Worm (Caenorhabditis elegans) whole organism, L4 larva: Measurements from ENCODE around the gene grwd-1.

Experiments
- F10B5.3 ChIP-seq: sonication (generic microtip); optimal IDR thresholded peaks from 2 replicates; lab custom pipeline; 2016; ENCODE audit warnings: mild to moderate bottlenecking, missing genetic modification characterization, missing compliant biosample characterization
- F26F4.8 ChIP-seq: fragments of 200-800 bp; sonication (Bioruptor generic); conservative IDR thresholded peaks from 2 replicates; pipeline ENCODE4 v1.3.6; 2022; ENCODE audit warnings: missing genetic modification characterization, missing compliant biosample characterization
- F49E8.2 ChIP-seq: sonication (generic microtip); optimal IDR thresholded peaks from 2 replicates; lab custom pipeline; 2016; ENCODE audit warnings: missing compliant biosample characterization, mild to moderate bottlenecking, missing genetic modification characterization, borderline replicate concordance
- R02D3.7 ChIP-seq: fragments of 150-350 bp; sonication (generic microtip); optimal IDR thresholded peaks from 3 replicates; lab custom pipeline; 2014; ENCODE audit warnings: missing biosample characterization, missing genetic modification characterization
- T20F7.1 ChIP-seq: fragments of 200-800 bp; sonication (Bioruptor generic); optimal IDR thresholded peaks from 2 replicates; lab custom pipeline; 2018; ENCODE audit warnings: mild to moderate bottlenecking, missing genetic modification characterization, missing compliant biosample characterization
- T26A8.4 ChIP-seq: fragments of 200-800 bp; sonication (Bioruptor generic); IDR thresholded peaks from 2 replicates; pipeline ENCODE4 v1.3.6; 2022; ENCODE audit warnings: missing genetic modification characterization, missing compliant biosample characterization
- Y48G9A.11 ChIP-seq: fragments of 200-800 bp; sonication (Bioruptor generic); IDR thresholded peaks from 2 replicates; pipeline ENCODE4 v1.3.6; 2022; ENCODE audit warnings: missing genetic modification reagents, missing genetic modification characterization, missing compliant biosample characterization
- Y5F2A.4 ChIP-seq: fragments of 200-800 bp; sonication (Bioruptor generic); optimal IDR thresholded peaks from 2 replicates; lab custom pipeline; 2018; ENCODE audit warnings: mild to moderate bottlenecking, missing genetic modification characterization, missing compliant biosample characterization
- Y75B8A.6 ChIP-seq: fragments of 200-800 bp; sonication (Bioruptor generic); IDR thresholded peaks from 2 replicates; pipeline ENCODE4 v1.3.6; 2022; ENCODE audit warnings: missing genetic modification reagents, missing genetic modification characterization, missing compliant biosample characterization
- ZK337.2 ChIP-seq: fragments of 200-800 bp; sonication (Bioruptor generic); IDR thresholded peaks from 2 replicates; pipeline ENCODE4 v1.3.6; 2022; ENCODE audit warnings: missing genetic modification reagents, missing genetic modification characterization, missing compliant biosample characterization
- aha-1 ChIP-seq: fragments of 150-350 bp; peaks from one replicate; lab custom pipeline; 2014; ENCODE audit warnings: missing biosample characterization, missing genetic modification characterization
- aly-2 ChIP-seq: sonication (generic microtip); optimal IDR thresholded peaks from 2 replicates; lab custom pipeline; 2018; ENCODE audit warnings: missing biosample characterization, missing genetic modification characterization
- ama-1 ChIP-seq: fragments of 150-350 bp; optimal IDR thresholded peaks from 2 replicates; lab custom pipeline; 2014; ENCODE audit warnings: inconsistent platforms, mixed read lengths
- arid-1 ChIP-seq: fragments of 200-800 bp; sonication (Bioruptor generic); conservative IDR thresholded peaks from 2 replicates; pipeline ENCODE4 v1.3.6; 2022; ENCODE audit warnings: missing genetic modification reagents, missing genetic modification characterization, missing compliant biosample characterization
- attf-4 ChIP-seq: sonication (generic microtip); optimal IDR thresholded peaks from 3 replicates; lab custom pipeline; 2017; ENCODE audit warnings: missing biosample characterization, missing genetic modification characterization
- ceh-20 ChIP-seq: fragments of 200-800 bp; sonication (Bioruptor generic); IDR thresholded peaks from 2 replicates; pipeline ENCODE4 v1.3.6; 2022; ENCODE audit warnings: missing genetic modification reagents, missing genetic modification characterization, missing compliant biosample characterization
- ceh-44 ChIP-seq: fragments of 200-800 bp; sonication (Bioruptor generic); IDR thresholded peaks from 2 replicates; pipeline ENCODE4 v1.3.6; 2022; ENCODE audit warnings: missing genetic modification reagents, missing genetic modification characterization, missing compliant biosample characterization
- ceh-82 ChIP-seq: sonication (generic microtip); optimal IDR thresholded peaks from 2 replicates; lab custom pipeline; 2017; ENCODE audit warnings: missing biosample characterization, missing genetic modification characterization
- cey-2 ChIP-seq: sonication (generic microtip); optimal IDR thresholded peaks from 3 replicates; lab custom pipeline; 2017; ENCODE audit warnings: missing genetic modification characterization, mild to moderate bottlenecking, missing compliant biosample characterization, antibody characterized with exemption, borderline replicate concordance; ENCODE audit not compliant: insufficient read depth
- daf-12 ChIP-seq: fragments of 150-350 bp; optimal IDR thresholded peaks from 2 replicates; lab custom pipeline; 2014; ENCODE audit warnings: missing biosample characterization, missing genetic modification reagents, missing genetic modification characterization
- daf-16 ChIP-seq, 3 experiments: sonication (generic microtip); optimal IDR thresholded peaks; 2 replicates each; lab custom pipeline; 2016 to 2017; ENCODE audit warnings: missing genetic modification characterization in 3 of 3, missing genetic modification reagents in 3 of 3, mild to moderate bottlenecking in 2 of 3, missing compliant biosample characterization in 2 of 3, missing biosample characterization in 1 of 3, moderate library complexity in 1 of 3
- dmd-9 ChIP-seq: fragments of 200-800 bp; sonication (Bioruptor generic); IDR thresholded peaks from 2 replicates; pipeline ENCODE4 v1.3.6; 2022; ENCODE audit warnings: missing genetic modification reagents, missing genetic modification characterization, missing compliant biosample characterization
- hlh-11 ChIP-seq: fragments of 200-800 bp; sonication (Bioruptor generic); optimal IDR thresholded peaks from 2 replicates; lab custom pipeline; 2018; ENCODE audit warnings: mild to moderate bottlenecking, missing genetic modification characterization, missing compliant biosample characterization
- hlh-30 ChIP-seq: sonication (generic microtip); optimal IDR thresholded peaks from 2 replicates; lab custom pipeline; 2017; ENCODE audit warnings: antibody characterized with exemption, mild to moderate bottlenecking, missing genetic modification characterization, missing compliant biosample characterization; ENCODE audit not compliant: insufficient read depth
- lim-7 ChIP-seq: fragments of 200-800 bp; sonication (Bioruptor generic); IDR thresholded peaks from 2 replicates; pipeline ENCODE4 v1.3.6; 2022; ENCODE audit warnings: missing genetic modification characterization, missing compliant biosample characterization
- lin-1 ChIP-seq: fragments of 200-800 bp; sonication (Bioruptor generic); IDR thresholded peaks from 2 replicates; pipeline ENCODE4 v1.3.6; 2022; ENCODE audit warnings: missing genetic modification reagents, missing genetic modification characterization, missing compliant biosample characterization
- lin-13 ChIP-seq: fragments of 150-350 bp; optimal IDR thresholded peaks from 2 replicates; lab custom pipeline; 2014; ENCODE audit warnings: missing biosample characterization, missing genetic modification reagents, missing genetic modification characterization
- lin-15B ChIP-seq: fragments of 150-350 bp; sonication (generic microtip); optimal IDR thresholded peaks from 3 replicates; lab custom pipeline; 2014; ENCODE audit warnings: missing biosample characterization, missing genetic modification characterization
- lin-29 ChIP-seq: fragments of 200-800 bp; sonication (Bioruptor generic); IDR thresholded peaks from 2 replicates; pipeline ENCODE4 v1.3.6; 2022; ENCODE audit warnings: missing genetic modification reagents, missing genetic modification characterization, missing compliant biosample characterization
- lin-38 ChIP-seq: fragments of 200-800 bp; sonication (Bioruptor generic); IDR thresholded peaks from 2 replicates; pipeline ENCODE4 v1.3.6; 2022; ENCODE audit warnings: missing genetic modification reagents, missing genetic modification characterization, missing compliant biosample characterization
- lin-39 ChIP-seq: fragments of 150-350 bp; optimal IDR thresholded peaks from 2 replicates; lab custom pipeline; 2014; ENCODE audit warnings: missing biosample characterization, missing genetic modification reagents, missing genetic modification characterization
- mdl-1 ChIP-seq, 2 experiments: fragments of 150-350 bp in 1 of 2; sonication (generic microtip) in 1 of 2; optimal IDR thresholded peaks; 2 replicates each; lab custom pipeline; 2014 to 2017; ENCODE audit warnings: missing biosample characterization in 2 of 2, missing genetic modification characterization in 2 of 2
- mxl-2 ChIP-seq: fragments of 200-800 bp; sonication (Bioruptor generic); conservative IDR thresholded peaks from 2 replicates; pipeline ENCODE4 v1.3.6; 2022; ENCODE audit warnings: missing genetic modification reagents, missing genetic modification characterization, missing compliant biosample characterization
- nhr-111 ChIP-seq: fragments of 200-800 bp; sonication (Bioruptor generic); optimal IDR thresholded peaks from 2 replicates; lab custom pipeline; 2018; ENCODE audit warnings: mild to moderate bottlenecking, missing genetic modification characterization, missing compliant biosample characterization
- nhr-25 ChIP-seq: sonication (generic microtip); optimal IDR thresholded peaks from 2 replicates; lab custom pipeline; 2017; ENCODE audit warnings: missing genetic modification characterization, mild to moderate bottlenecking, missing compliant biosample characterization, antibody characterized with exemption, moderate library complexity, borderline replicate concordance; ENCODE audit not compliant: insufficient read depth
- nhr-28 ChIP-seq: fragments of 150-350 bp; optimal IDR thresholded peaks from 2 replicates; lab custom pipeline; 2014; ENCODE audit warnings: missing biosample characterization, missing genetic modification characterization
- nhr-76 ChIP-seq: fragments of 150-350 bp; optimal IDR thresholded peaks from 2 replicates; lab custom pipeline; 2014; ENCODE audit warnings: missing biosample characterization, missing genetic modification characterization
- nhr-77 ChIP-seq: fragments of 150-350 bp; optimal IDR thresholded peaks from 2 replicates; lab custom pipeline; 2014; ENCODE audit warnings: missing biosample characterization, missing genetic modification characterization
- saeg-2 ChIP-seq: fragments of 200-800 bp; sonication (Bioruptor generic); IDR thresholded peaks from 2 replicates; pipeline ENCODE4 v1.3.6; 2022; ENCODE audit warnings: missing genetic modification reagents, missing genetic modification characterization, missing compliant biosample characterization
- sdz-12 ChIP-seq: fragments of 200-800 bp; sonication (Bioruptor generic); optimal IDR thresholded peaks from 2 replicates; lab custom pipeline; 2018; ENCODE audit warnings: mild to moderate bottlenecking, missing genetic modification characterization, missing compliant biosample characterization
- snpc-4 ChIP-seq: fragments of 150-350 bp; optimal IDR thresholded peaks from 2 replicates; lab custom pipeline; 2014; ENCODE audit warnings: missing biosample characterization, missing genetic modification characterization
- tra-1 ChIP-seq: fragments of 200-800 bp; sonication (Bioruptor generic); IDR thresholded peaks from 2 replicates; pipeline ENCODE4 v1.3.6; 2022; ENCODE audit warnings: missing genetic modification reagents, missing genetic modification characterization, missing compliant biosample characterization
- zip-2 ChIP-seq: fragments of 150-350 bp; optimal IDR thresholded peaks from 2 replicates; lab custom pipeline; 2014; ENCODE audit warnings: missing biosample characterization, missing genetic modification characterization

Gene grwd-1

ce11 chrIII:5165745-5166144 is 12.5 kb downstream of the grwd-1 start:
- TF ChIP-seq mdl-1 (tag; optimal IDR thresholded peaks at IDR 0.05; lab: Kevin White, UChicago) (peak in 1 of 2 experiments; percentile 4), nhr-28 (tag; lab: Kevin White, UChicago) (peak; percentile 29), nhr-77 (tag; lab: Kevin White, UChicago) (peak; percentile 16), attf-4 (no peak), hlh-30 (tag; lab: Kevin White, UChicago) (peak; percentile 60), daf-16 (GFP tag; optimal IDR thresholded peaks at IDR 0.05; lab: Kevin White, UChicago) (no peak), daf-16 (tag; optimal IDR thresholded peaks at IDR 0.05; lab: Kevin White, UChicago) (no peak), hlh-11 (tag; lab: Kevin White, UChicago) (peak; percentile 19)

ce11 chrIII:5169699-5170098 is 16.4 kb downstream of the grwd-1 start, which contains the start of gene ulp-1:
TSS of gene ulp-1 (minus strand) at chrIII:5169799.
- TF ChIP-seq F10B5.3 (tag; lab: Kevin White, UChicago): peak; percentile 14
- peak; percentile 24; the same call in 1 of the 2 replicates for TF ChIP-seq lin-38 (GFP tag; lab: Robert Waterston, UW)
- TF ChIP-seq dmd-9 (GFP tag; lab: Robert Waterston, UW): no peak

- TF ChIP-seq lin-13 (GFP tag; lab: Kevin White, UChicago): no peak
- peak; percentile 74 for TF ChIP-seq aha-1
Measured at ce11 chrIII:5171945-5172344, 18.7 kb downstream of the grwd-1 start, which contains the start of gene prp-19. TSS of gene prp-19 (minus strand) at chrIII:5172045.

- no peak for TF ChIP-seq ceh-82 (tag; lab: Kevin White, UChicago)
- TF ChIP-seq F49E8.2: peak; percentile 82
- TF ChIP-seq tra-1 (GFP tag; lab: Robert Waterston, UW): peak; percentile 97
- TF ChIP-seq nhr-25 (tag; lab: Kevin White, UChicago): peak; percentile 71
- peak; percentile 99 for TF ChIP-seq ZK337.2 (GFP tag; lab: Robert Waterston, UW)
- no peak for TF ChIP-seq nhr-111 (GFP tag; lab: Kevin White, UChicago)
- TF ChIP-seq daf-16 (GFP tag; optimal IDR thresholded peaks at IDR 0.05; lab: Kevin White, UChicago): peak in 1 of 2 experiments; percentile 71
- TF ChIP-seq daf-16 (tag; optimal IDR thresholded peaks at IDR 0.05; lab: Kevin White, UChicago): peak; percentile 42
- TF ChIP-seq lin-29 (GFP tag; lab: Robert Waterston, UW): peak; percentile 55; the same call in 1 of the 2 replicates
- no peak for TF ChIP-seq snpc-4 (tag; lab: Kevin White, UChicago)
- no peak for TF ChIP-seq F26F4.8 (GFP tag; lab: Robert Waterston, UW)
- TF ChIP-seq Y5F2A.4 (GFP tag; lab: Kevin White, UChicago): no peak
- TF ChIP-seq lin-13 (GFP tag; lab: Kevin White, UChicago): peak; percentile 95
- TF ChIP-seq lin-1 (GFP tag; lab: Robert Waterston, UW): peak; percentile 54
- peak; percentile 62; the same call in 1 of the 2 replicates for TF ChIP-seq Y75B8A.6 (GFP tag; lab: Robert Waterston, UW)
- TF ChIP-seq mxl-2: peak; percentile 83; the same call in 1 of the 2 replicates
- TF ChIP-seq arid-1 (GFP tag; lab: Robert Waterston, UW): peak; percentile 89
- peak; percentile 94 for TF ChIP-seq sdz-12 (GFP tag; lab: Kevin White, UChicago)
- peak; percentile 72 for TF ChIP-seq nhr-28 (tag; lab: Kevin White, UChicago)
- no peak for TF ChIP-seq cey-2 (tag; lab: Kevin White, UChicago)
- TF ChIP-seq ceh-44 (GFP tag; lab: Robert Waterston, UW): peak; percentile 99
- no peak for TF ChIP-seq lin-39 (tag; lab: Kevin White, UChicago)
- no peak for TF ChIP-seq nhr-76 (tag; lab: Kevin White, UChicago)
- TF ChIP-seq aly-2 (tag; lab: Kevin White, UChicago): no peak
- TF ChIP-seq T20F7.1 (GFP tag; lab: Kevin White, UChicago): peak; percentile 86
- TF ChIP-seq lin-15B (tag; lab: Kevin White, UChicago): peak; percentile 90
- no peak for TF ChIP-seq daf-12 (tag; lab: Kevin White, UChicago)
- peak; percentile 80 for TF ChIP-seq T26A8.4 (GFP tag; lab: Robert Waterston, UW)
- no peak for TF ChIP-seq zip-2 (tag; lab: Kevin White, UChicago)
- TF ChIP-seq R02D3.7 (tag; lab: Kevin White, UChicago): no peak
- 0 out of 2 replicates have a peak, but pooled peaks have one; percentile 60 for TF ChIP-seq saeg-2
- TF ChIP-seq ama-1 (lab: Kevin White, UChicago): no peak
- peak; percentile 85 for TF ChIP-seq aha-1
- peak; percentile 58; the same call in 1 of the 2 replicates for TF ChIP-seq lim-7
- peak; percentile 76 for TF ChIP-seq hlh-11 (tag; lab: Kevin White, UChicago)
- TF ChIP-seq ceh-20: peak; percentile 93
- peak; percentile 93 for TF ChIP-seq Y48G9A.11 (GFP tag; lab: Robert Waterston, UW)
Measured at ce11 chrIII:5172470-5172869, 19.2 kb downstream of the grwd-1 start, which contains the start of gene K10D2.5. TSS of gene K10D2.5 (plus strand) at chrIII:5172720.
